Fruit fly (Drosophila melanogaster): ENCODE measurements around the gene Trpgamma.

The Trpgamma gene

dm6 chr2L:16710234-16710633, 33.7 kb upstream of the Trpgamma start:
- TF ChIP-seq bab1 (GFP tag; optimal IDR thresholded peaks at IDR 0.05) (no peak), Crg-1 (GFP tag; optimal IDR thresholded peaks at IDR 0.05) (no peak), toe (GFP tag; optimal IDR thresholded peaks at IDR 0.05) (no peak), CG33017 (tag; optimal IDR thresholded peaks at IDR 0.05) (no peak), cic (GFP tag; optimal IDR thresholded peaks at IDR 0.05) (no peak), cnc (optimal IDR thresholded peaks at IDR 0.05) (no peak), tj (GFP tag; optimal IDR thresholded peaks at IDR 0.05) (no peak)

- TF ChIP-seq tj (GFP tag; optimal IDR thresholded peaks at IDR 0.05): peak; percentile 29
- TF ChIP-seq CG33017 (tag; optimal IDR thresholded peaks at IDR 0.05): peak; percentile 67
- no peak for TF ChIP-seq ovo (GFP tag; optimal IDR thresholded peaks at IDR 0.05)
- peak; percentile 38 for TF ChIP-seq CG11617 (GFP tag; optimal IDR thresholded peaks at IDR 0.05)
- TF ChIP-seq CG5204 (GFP tag; optimal IDR thresholded peaks at IDR 0.05): peak; percentile 62
- peak; percentile 53 for TF ChIP-seq CG7045 (GFP tag; optimal IDR thresholded peaks at IDR 0.05)
- TF ChIP-seq kay (GFP tag; ENCODE audit: borderline replicate concordance): no peak
- peak; percentile 23 for TF ChIP-seq CG7101 (tag; optimal IDR thresholded peaks at IDR 0.05)
Measured at dm6 chr2L:16709693-16710092, 33.2 kb upstream of the Trpgamma start.

dm6 chr2L:16706882-16707775, 30.6 kb upstream of the Trpgamma start:
- no peak for TF ChIP-seq pad (GFP tag; optimal IDR thresholded peaks at IDR 0.05)
- peak; percentile 49 for TF ChIP-seq kay (GFP tag; ENCODE audit: borderline replicate concordance)
- TF ChIP-seq tj (GFP tag; optimal IDR thresholded peaks at IDR 0.05): peak; percentile 83
- peak; percentile 22 for TF ChIP-seq bab1 (GFP tag; optimal IDR thresholded peaks at IDR 0.05)

dm6 chr2L:16703753-16704152, 27.3 kb upstream of the Trpgamma start:
- peak; percentile 72 for TF ChIP-seq bab1 (GFP tag; optimal IDR thresholded peaks at IDR 0.05)
- TF ChIP-seq cnc (optimal IDR thresholded peaks at IDR 0.05): no peak
- TF ChIP-seq CG5204 (GFP tag; optimal IDR thresholded peaks at IDR 0.05): peak; percentile 74
- TF ChIP-seq CG11617 (GFP tag; optimal IDR thresholded peaks at IDR 0.05): peak; percentile 43
- TF ChIP-seq Mnt (GFP tag; optimal IDR thresholded peaks at IDR 0.05): peak; percentile 26
- TF ChIP-seq CG7045 (GFP tag; optimal IDR thresholded peaks at IDR 0.05): peak; percentile 62
- peak; percentile 4 for TF ChIP-seq tj (GFP tag; optimal IDR thresholded peaks at IDR 0.05)
- no peak for TF ChIP-seq cic (GFP tag; optimal IDR thresholded peaks at IDR 0.05)
- no peak for TF ChIP-seq CG14711 (tag; optimal IDR thresholded peaks at IDR 0.05)
- TF ChIP-seq Hr96 (GFP tag; optimal IDR thresholded peaks at IDR 0.05): peak; percentile 29
- no peak for TF ChIP-seq Clk (GFP tag; optimal IDR thresholded peaks at IDR 0.05)
- peak; percentile 15 for TF ChIP-seq CG33017 (tag; optimal IDR thresholded peaks at IDR 0.05)
- TF ChIP-seq CG1620 (GFP tag; optimal IDR thresholded peaks at IDR 0.05): peak; percentile 66
- peak; percentile 58 for TF ChIP-seq Crg-1 (GFP tag; optimal IDR thresholded peaks at IDR 0.05)
- peak; percentile 73 for TF ChIP-seq kay (GFP tag; ENCODE audit: borderline replicate concordance)
- peak; percentile 71 for TF ChIP-seq toe (GFP tag; optimal IDR thresholded peaks at IDR 0.05)
- no peak for TF ChIP-seq pad (GFP tag; optimal IDR thresholded peaks at IDR 0.05)
- TF ChIP-seq CG12768 (GFP tag; optimal IDR thresholded peaks at IDR 0.05): no peak
- TF ChIP-seq CG7101 (tag; optimal IDR thresholded peaks at IDR 0.05): peak; percentile 56
- TF ChIP-seq ovo (GFP tag; optimal IDR thresholded peaks at IDR 0.05): no peak

dm6 chr2L:16703008-16703510, 26.6 kb upstream of the Trpgamma start:
- TF ChIP-seq Mnt (GFP tag; optimal IDR thresholded peaks at IDR 0.05) (no peak), bab1 (GFP tag; optimal IDR thresholded peaks at IDR 0.05) (peak; percentile 6), CG33017 (tag; optimal IDR thresholded peaks at IDR 0.05) (no peak), cnc (optimal IDR thresholded peaks at IDR 0.05) (no peak)

- TF ChIP-seq CG12768 (GFP tag; optimal IDR thresholded peaks at IDR 0.05): no peak
- TF ChIP-seq Clk (GFP tag; optimal IDR thresholded peaks at IDR 0.05): no peak
- peak; percentile 2 for TF ChIP-seq Mnt (GFP tag; optimal IDR thresholded peaks at IDR 0.05)
- TF ChIP-seq ovo (GFP tag; optimal IDR thresholded peaks at IDR 0.05): no peak
Measured at dm6 chr2L:16690619-16690908, 14.1 kb upstream of the Trpgamma start.

dm6 chr2L:16689800-16690618, 13.5 kb upstream of the Trpgamma start:
- peak; percentile 85 for TF ChIP-seq kay (GFP tag; ENCODE audit: borderline replicate concordance)
- TF ChIP-seq CG14711 (tag; optimal IDR thresholded peaks at IDR 0.05): no peak
- peak; percentile 32 for TF ChIP-seq CG5204 (GFP tag; optimal IDR thresholded peaks at IDR 0.05)
